Worm (Caenorhabditis elegans) whole organism, L1 larva: ENCODE results near the gene sdz-33.

Experiments
- C04F5.9 ChIP-seq: sonication (generic microtip); optimal IDR thresholded peaks from 2 replicates; lab custom pipeline; 2016; ENCODE audit warnings: missing genetic modification characterization, missing compliant biosample characterization
- C16A3.4 ChIP-seq: fragments of 150-350 bp; optimal IDR thresholded peaks from 2 replicates; lab custom pipeline; 2014; ENCODE audit warnings: missing biosample characterization, missing genetic modification characterization
- blmp-1 ChIP-seq: fragments of 150-350 bp; optimal IDR thresholded peaks from 2 replicates; lab custom pipeline; 2014; ENCODE audit warnings: missing biosample characterization, missing genetic modification characterization
- ceh-8 ChIP-seq: fragments of 200-800 bp; sonication (Bioruptor generic); optimal IDR thresholded peaks from 2 replicates; lab custom pipeline; 2018; ENCODE audit warnings: mild to moderate bottlenecking, missing genetic modification characterization, moderate library complexity, missing compliant biosample characterization
- ceh-88 ChIP-seq: fragments of 200-800 bp; sonication (Bioruptor generic); IDR thresholded peaks from 2 replicates; pipeline ENCODE4 v1.3.6; 2022; ENCODE audit warnings: missing genetic modification characterization, missing compliant biosample characterization
- efl-1 ChIP-seq, 4 experiments: fragments of 150-350 bp; optimal IDR thresholded peaks in 3 of 4; peaks in 1 of 4; 1 replicate in 1 of 4; 2 replicates in 3 of 4; lab custom pipeline; 2014; ENCODE audit warnings: missing biosample characterization in 2 of 4, missing genetic modification characterization in 2 of 4, missing genetic modification reagents in 2 of 4
- efl-3 ChIP-seq: fragments of 200-800 bp; sonication (Bioruptor generic); optimal IDR thresholded peaks from 2 replicates; lab custom pipeline; 2018; ENCODE audit warnings: mild to moderate bottlenecking, missing genetic modification characterization, missing compliant biosample characterization
- egl-13 ChIP-seq: sonication (generic microtip); optimal IDR thresholded peaks from 2 replicates; lab custom pipeline; 2016; ENCODE audit warnings: missing genotype, missing genetic modification reagents, missing genetic modification characterization, missing compliant biosample characterization
- elt-2 ChIP-seq: sonication (generic microtip); optimal IDR thresholded peaks from 2 replicates; lab custom pipeline; 2016; ENCODE audit warnings: missing genetic modification characterization, mild to moderate bottlenecking, inconsistent platforms, missing compliant biosample characterization, missing genetic modification reagents
- fkh-4 ChIP-seq: sonication (generic microtip); optimal IDR thresholded peaks from 2 replicates; lab custom pipeline; 2016; ENCODE audit warnings: missing compliant biosample characterization, missing genetic modification characterization, borderline replicate concordance
- isw-1 ChIP-seq: fragments of 200-800 bp; sonication (Bioruptor generic); IDR thresholded peaks from 2 replicates; pipeline ENCODE4 v1.3.6; 2022; ENCODE audit warnings: missing genetic modification characterization, missing compliant biosample characterization
- lin-14 ChIP-seq: fragments of 200-800 bp; sonication (Bioruptor generic); optimal IDR thresholded peaks from 2 replicates; lab custom pipeline; 2018; ENCODE audit warnings: mild to moderate bottlenecking, missing genetic modification characterization, moderate library complexity, missing compliant biosample characterization
- lin-15B ChIP-seq: fragments of 150-350 bp; sonication (generic microtip); optimal IDR thresholded peaks from 3 replicates; lab custom pipeline; 2014; ENCODE audit warnings: missing biosample characterization, missing genetic modification characterization
- lin-35 ChIP-seq, 2 experiments: fragments of 150-350 bp; optimal IDR thresholded peaks; 2 replicates each; lab custom pipeline; 2014; ENCODE audit warnings: missing biosample characterization in 2 of 2, missing genetic modification characterization in 2 of 2, missing genetic modification reagents in 2 of 2
- lir-3 ChIP-seq: sonication (generic microtip); optimal IDR thresholded peaks from 2 replicates; lab custom pipeline; 2016; ENCODE audit warnings: mild to moderate bottlenecking, missing genetic modification characterization, moderate library complexity, missing compliant biosample characterization; ENCODE audit not compliant: poor library complexity
- mdl-1 ChIP-seq, 2 experiments: fragments of 150-350 bp; optimal IDR thresholded peaks; 2 replicates each; lab custom pipeline; 2014 to 2017; ENCODE audit warnings: missing biosample characterization in 2 of 2, missing genetic modification characterization in 2 of 2, inconsistent platforms in 1 of 2
- mep-1 ChIP-seq: fragments of 150-350 bp; optimal IDR thresholded peaks from 2 replicates; lab custom pipeline; 2014; ENCODE audit warnings: missing biosample characterization, missing genetic modification characterization
- nhr-12 ChIP-seq: sonication (generic microtip); optimal IDR thresholded peaks from 2 replicates; lab custom pipeline; 2017; ENCODE audit warnings: missing biosample characterization, missing genetic modification characterization
- nhr-19 ChIP-seq: fragments of 200-800 bp; sonication (Bioruptor generic); conservative IDR thresholded peaks from 2 replicates; pipeline ENCODE4 v1.3.6; 2022; ENCODE audit warnings: missing genetic modification characterization, missing compliant biosample characterization
- nhr-20 ChIP-seq: sonication (generic microtip); optimal IDR thresholded peaks from 2 replicates; lab custom pipeline; 2016; ENCODE audit warnings: mild to moderate bottlenecking, missing genetic modification characterization, missing compliant biosample characterization
- nhr-71 ChIP-seq: sonication (generic microtip); optimal IDR thresholded peaks from 2 replicates; lab custom pipeline; 2016; ENCODE audit warnings: mild to moderate bottlenecking, missing genetic modification characterization, moderate library complexity, missing compliant biosample characterization
- nhr-90 ChIP-seq: sonication (generic microtip); optimal IDR thresholded peaks from 2 replicates; lab custom pipeline; 2016; ENCODE audit warnings: mild to moderate bottlenecking, missing genetic modification characterization, missing compliant biosample characterization; ENCODE audit not compliant: poor library complexity
- pag-3 ChIP-seq: sonication (generic microtip); optimal IDR thresholded peaks from 2 replicates; lab custom pipeline; 2017; ENCODE audit warnings: missing genetic modification characterization, mild to moderate bottlenecking, missing compliant biosample characterization, antibody characterized with exemption, borderline replicate concordance; ENCODE audit not compliant: insufficient read depth
- rnt-1 ChIP-seq: sonication (generic microtip); optimal IDR thresholded peaks from 2 replicates; lab custom pipeline; 2016; ENCODE audit warnings: mild to moderate bottlenecking, missing genetic modification characterization, moderate library complexity, missing compliant biosample characterization
- skn-1 ChIP-seq: fragments of 150-350 bp; optimal IDR thresholded peaks from 2 replicates; lab custom pipeline; 2014; ENCODE audit warnings: missing biosample characterization, missing genetic modification characterization
- snpc-4 ChIP-seq: fragments of 150-350 bp; optimal IDR thresholded peaks from 2 replicates; lab custom pipeline; 2014; ENCODE audit warnings: missing biosample characterization, missing genetic modification characterization
- sox-4 ChIP-seq: sonication (generic microtip); optimal IDR thresholded peaks from 2 replicates; lab custom pipeline; 2016; ENCODE audit warnings: missing genetic modification characterization, missing compliant biosample characterization
- sptf-1 ChIP-seq: fragments of 150-350 bp; optimal IDR thresholded peaks from 2 replicates; lab custom pipeline; 2014; ENCODE audit warnings: missing biosample characterization, missing genetic modification characterization
- swsn-7 ChIP-seq: sonication (generic microtip); optimal IDR thresholded peaks from 2 replicates; lab custom pipeline; 2016; ENCODE audit warnings: missing genetic modification characterization, missing compliant biosample characterization
- tbx-2 ChIP-seq: sonication (generic microtip); optimal IDR thresholded peaks from 2 replicates; lab custom pipeline; 2016; ENCODE audit warnings: missing genetic modification characterization, missing compliant biosample characterization
- unc-130 ChIP-seq: fragments of 150-350 bp; optimal IDR thresholded peaks from 2 replicates; lab custom pipeline; 2017; ENCODE audit warnings: missing biosample characterization, missing genetic modification characterization, inconsistent platforms
- unc-86 ChIP-seq: sonication (generic microtip); optimal IDR thresholded peaks from 2 replicates; lab custom pipeline; 2016; ENCODE audit warnings: missing genetic modification characterization, missing compliant biosample characterization
- vab-15 ChIP-seq: sonication (generic microtip); optimal IDR thresholded peaks from 2 replicates; lab custom pipeline; 2017; ENCODE audit warnings: missing genotype, mild to moderate bottlenecking, missing genetic modification characterization, missing compliant biosample characterization
- xbp-1 ChIP-seq: sonication (generic microtip); optimal IDR thresholded peaks from 2 replicates; lab custom pipeline; 2016; ENCODE audit warnings: missing genetic modification characterization, missing compliant biosample characterization
- zag-1 ChIP-seq: fragments of 150-350 bp; optimal IDR thresholded peaks from 2 replicates; lab custom pipeline; 2014; ENCODE audit warnings: missing biosample characterization, missing genetic modification characterization
- zip-4 ChIP-seq: fragments of 200-800 bp; sonication (Bioruptor generic); optimal IDR thresholded peaks from 2 replicates; lab custom pipeline; 2018; ENCODE audit warnings: mild to moderate bottlenecking, missing genetic modification characterization, moderate library complexity, missing compliant biosample characterization

Gene sdz-33

DNA sequence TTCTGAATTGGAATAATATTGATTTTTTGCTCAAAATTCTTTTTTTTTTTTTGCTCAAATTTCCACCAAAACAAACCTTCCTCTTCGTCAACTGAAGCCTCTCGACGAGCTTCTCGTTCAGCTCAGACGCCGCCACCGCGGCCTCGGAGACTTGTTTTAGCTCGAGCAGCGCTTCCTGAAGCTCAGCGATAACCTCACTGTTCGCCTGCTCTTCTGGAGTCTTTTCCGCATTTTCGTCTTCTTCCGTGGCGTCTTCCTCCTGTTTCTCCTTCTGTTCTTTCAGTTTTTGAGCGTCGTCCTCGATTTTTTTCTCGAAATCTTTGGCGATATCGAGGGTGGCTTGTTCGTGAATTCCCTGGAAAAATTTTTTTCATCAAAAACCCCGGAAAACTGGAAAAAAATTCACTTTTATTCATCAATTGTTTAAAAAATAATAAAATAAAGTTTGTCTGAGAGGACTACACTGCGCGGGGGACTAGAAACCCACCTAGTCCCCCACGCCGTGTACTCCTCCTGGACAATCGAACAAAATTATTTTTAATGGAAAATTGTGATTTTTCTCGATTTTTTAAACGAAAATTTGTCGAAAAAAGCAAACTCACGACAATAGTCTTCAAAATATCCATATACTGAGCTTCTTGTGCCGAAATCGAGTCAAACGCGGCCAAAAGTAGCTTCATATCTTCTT lies 38.9 kb downstream of the sdz-33 start (continued):
- TF ChIP-seq egl-13 (tag; lab: Kevin White, UChicago) (peak; percentile 100), zag-1 (tag; lab: Kevin White, UChicago) (peak; percentile 60), vab-15 (tag; lab: Kevin White, UChicago) (peak; percentile 91), lin-14 (GFP tag; lab: Kevin White, UChicago) (peak; percentile 93), pag-3 (tag; lab: Kevin White, UChicago) (no peak), blmp-1 (peak; percentile 60), nhr-12 (tag; lab: Kevin White, UChicago) (peak; percentile 23), zip-4 (GFP tag; lab: Kevin White, UChicago) (peak; percentile 91), sox-4 (tag; lab: Kevin White, UChicago) (peak; percentile 99)

- no peak for TF ChIP-seq vab-15 (tag; lab: Kevin White, UChicago)
- TF ChIP-seq efl-1 (optimal IDR thresholded peaks at IDR 0.05; lab: Kevin White, UChicago), result no peak
- peak in 1 of 2 experiments; percentile 79 for TF ChIP-seq efl-1 (GFP tag; optimal IDR thresholded peaks at IDR 0.05 in 1 of 2; lab: Kevin White, UChicago)
Measured at ce11 chrIII:11946973-11947372, 39.7 kb downstream of the sdz-33 start, which contains the start of gene Y56A3A.7. Y56A3A.7 (minus strand) TSS chrIII:11947019.

ce11 chrIII:11947527-11947926 lies 40.2 kb downstream of the sdz-33 start:
- TF ChIP-seq C04F5.9, result no peak
- no peak for TF ChIP-seq xbp-1
- no peak for TF ChIP-seq sox-4 (tag; lab: Kevin White, UChicago)
- TF ChIP-seq mep-1, result peak; percentile 46
- peak; percentile 2 for TF ChIP-seq skn-1 (tag; lab: Kevin White, UChicago)
- TF ChIP-seq C16A3.4 (tag; lab: Kevin White, UChicago), result peak; percentile 5
- no peak for TF ChIP-seq unc-130 (tag; lab: Kevin White, UChicago)
- TF ChIP-seq efl-3 (GFP tag; lab: Kevin White, UChicago), result no peak
- no peak for TF ChIP-seq zag-1 (tag; lab: Kevin White, UChicago)
- no peak for TF ChIP-seq lin-15B (tag; lab: Kevin White, UChicago)
- TF ChIP-seq lin-14 (GFP tag; lab: Kevin White, UChicago), result no peak
- TF ChIP-seq unc-86 (tag; lab: Kevin White, UChicago), result no peak
- peak; percentile 3 for TF ChIP-seq nhr-20 (tag; lab: Kevin White, UChicago)
- no peak for TF ChIP-seq ceh-8
- no peak for TF ChIP-seq lir-3 (tag; lab: Kevin White, UChicago)
- TF ChIP-seq fkh-4 (tag; lab: Kevin White, UChicago), result no peak
- no peak for TF ChIP-seq nhr-12 (tag; lab: Kevin White, UChicago)
- TF ChIP-seq lin-35 (GFP tag; optimal IDR thresholded peaks at IDR 0.05; lab: Kevin White, UChicago), result peak in 1 of 2 experiments; percentile 47
- no peak for TF ChIP-seq efl-1 (optimal IDR thresholded peaks at IDR 0.05; lab: Kevin White, UChicago)
- TF ChIP-seq efl-1 (GFP tag; optimal IDR thresholded peaks at IDR 0.05 in 1 of 2; lab: Kevin White, UChicago), result peak in 1 of 2 experiments; percentile 41
- no peak for TF ChIP-seq zip-4 (GFP tag; lab: Kevin White, UChicago)
- no peak for TF ChIP-seq tbx-2
- TF ChIP-seq swsn-7 (tag; lab: Kevin White, UChicago), result no peak
- no peak for TF ChIP-seq rnt-1 (tag; lab: Kevin White, UChicago)
- TF ChIP-seq, all 84 proteins: peak for 6

DNA sequence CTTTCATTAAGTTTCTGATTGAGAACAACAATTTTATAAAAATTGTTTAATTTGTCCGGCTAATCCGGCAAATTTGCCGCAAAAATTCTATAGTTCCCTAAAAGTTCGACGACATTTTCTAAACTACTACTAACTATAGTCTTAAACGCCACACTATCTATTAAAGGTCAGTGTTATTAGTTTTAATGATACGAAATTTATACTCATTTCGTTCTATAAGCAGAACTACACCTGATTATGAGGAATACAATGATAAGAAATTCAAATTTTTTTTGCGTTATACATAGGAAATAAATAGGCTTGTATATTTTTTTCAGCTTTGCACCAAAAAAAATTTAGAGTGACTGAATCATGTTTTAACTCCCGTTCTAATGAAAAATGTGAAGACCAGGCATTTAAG lies 41.2 kb downstream of the sdz-33 start:
- TF ChIP-seq ceh-88 (GFP tag; lab: Robert Waterston, UW) (no peak), xbp-1 (no peak), C04F5.9 (no peak), pag-3 (tag; lab: Kevin White, UChicago) (no peak), nhr-19 (GFP tag; lab: Robert Waterston, UW) (no peak), mep-1 (no peak), nhr-20 (tag; lab: Kevin White, UChicago) (no peak), elt-2 (tag; lab: Kevin White, UChicago) (no peak), sptf-1 (tag; lab: Kevin White, UChicago) (no peak), isw-1 (no peak), mdl-1 (tag; optimal IDR thresholded peaks at IDR 0.05; lab: Kevin White, UChicago) (no peak), nhr-71 (tag; lab: Kevin White, UChicago) (no peak), snpc-4 (tag; lab: Kevin White, UChicago) (no peak), nhr-90 (tag; lab: Kevin White, UChicago) (no peak)
- TF ChIP-seq, all 84 proteins: peak for 0
